Worm (Caenorhabditis elegans) whole organism, L2 larva: ENCODE measurements around the gene F58E6.6.

ENCODE experiments used
- blmp-1 ChIP-seq: sonication (generic microtip); optimal IDR thresholded peaks from 2 replicates; lab custom pipeline; 2017; ENCODE audit warnings: missing genetic modification characterization, mild to moderate bottlenecking, missing compliant biosample characterization, antibody characterized with exemption, moderate library complexity; ENCODE audit not compliant: insufficient read depth
- lin-39 ChIP-seq: fragments of 150-350 bp; optimal IDR thresholded peaks from 2 replicates; lab custom pipeline; 2014; ENCODE audit warnings: missing biosample characterization, missing genetic modification reagents, missing genetic modification characterization
- mab-5 ChIP-seq: fragments of 150-350 bp; optimal IDR thresholded peaks from 2 replicates; lab custom pipeline; 2014; ENCODE audit warnings: missing biosample characterization, missing genetic modification characterization
- mdl-1 ChIP-seq, 2 experiments: fragments of 150-350 bp in 1 of 2; sonication (generic microtip) in 1 of 2; optimal IDR thresholded peaks; 2 replicates each; lab custom pipeline; 2017; ENCODE audit warnings: missing biosample characterization in 2 of 2, missing genetic modification characterization in 2 of 2
- unc-39 ChIP-seq: fragments of 150-350 bp; optimal IDR thresholded peaks from 2 replicates; lab custom pipeline; 2014; ENCODE audit warnings: missing biosample characterization, missing genetic modification characterization
- unc-55 ChIP-seq: fragments of 150-350 bp; sonication (generic microtip); optimal IDR thresholded peaks from 3 replicates; lab custom pipeline; 2014; ENCODE audit warnings: missing biosample characterization, missing genetic modification reagents, missing genetic modification characterization
- zag-1 ChIP-seq: fragments of 150-350 bp; optimal IDR thresholded peaks from 2 replicates; lab custom pipeline; 2014; ENCODE audit warnings: missing biosample characterization, missing genetic modification characterization

DNA sequence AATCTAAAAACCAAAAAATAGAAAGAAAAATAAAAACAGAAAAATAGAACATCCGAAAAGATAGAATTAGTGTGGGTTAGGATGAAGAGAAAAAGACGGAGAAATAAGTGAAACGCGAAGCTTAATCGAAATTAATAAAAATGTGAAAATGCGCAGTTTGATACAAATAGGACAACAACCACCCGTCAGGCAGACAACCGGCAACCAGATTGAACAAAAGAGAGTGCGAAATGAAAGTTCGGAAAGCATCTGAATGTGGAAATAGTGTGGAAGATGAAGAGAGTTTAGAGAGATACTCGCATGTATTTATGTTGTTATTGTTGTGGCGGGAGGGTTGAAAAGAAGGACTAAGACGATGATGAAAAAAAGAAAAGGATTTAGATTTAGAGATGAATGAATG, 5.6 kb upstream of the F58E6.6 start:
- TF ChIP-seq blmp-1 (tag; lab: Kevin White, UChicago) (no peak), zag-1 (tag; lab: Kevin White, UChicago) (no peak), mab-5 (no peak), lin-39 (tag; lab: Kevin White, UChicago) (no peak), unc-55 (GFP tag; lab: Kevin White, UChicago) (no peak), mdl-1 (tag; optimal IDR thresholded peaks at IDR 0.05; lab: Kevin White, UChicago) (no peak), unc-39 (tag; lab: Kevin White, UChicago) (no peak)
